Worm (Caenorhabditis elegans): ENCODE measurements around the gene srt-33.

srt-33 gene

ce11 chrV:14296499-14296898 lies 16.8 kb upstream of the srt-33 start, which contains the start of gene F14D7.3:
F14D7.3 (plus strand) TSS chrV:14296799.
- TF ChIP-seq sma-9 (GFP tag; optimal IDR thresholded peaks at IDR 0.05) (no peak), sma-9 (tag; optimal IDR thresholded peaks at IDR 0.05) (no peak), mab-5 (tag; optimal IDR thresholded peaks at IDR 0.05) (no peak), lin-11 (tag; optimal IDR thresholded peaks at IDR 0.05) (no peak), fos-1 (tag; optimal IDR thresholded peaks at IDR 0.05) (no peak), nhr-12 (tag; optimal IDR thresholded peaks at IDR 0.05) (no peak), skn-1 (tag; optimal IDR thresholded peaks at IDR 0.05) (no peak), F13H6.1 (tag; optimal IDR thresholded peaks at IDR 0.05) (no peak), sma-3 (GFP tag; optimal IDR thresholded peaks at IDR 0.05) (no peak), Y55F3AM.14 (GFP tag; optimal IDR thresholded peaks at IDR 0.05) (no peak), crh-2 (tag; optimal IDR thresholded peaks at IDR 0.05) (no peak), aly-2 (tag; optimal IDR thresholded peaks at IDR 0.05) (no peak), mbf-1 (tag; optimal IDR thresholded peaks at IDR 0.05) (no peak), dmd-4 (tag; optimal IDR thresholded peaks at IDR 0.05) (no peak), alr-1 (tag; optimal IDR thresholded peaks at IDR 0.05) (no peak), ztf-1 (GFP tag; conservative IDR thresholded peaks at IDR 0.05) (no peak), nhr-77 (tag; optimal IDR thresholded peaks at IDR 0.05) (no peak)

ce11 chrV:14294396-14294795 lies 14.7 kb upstream of the srt-33 start, which contains the start of gene F14D7.9:
F14D7.9 (plus strand) TSS chrV:14294696.
- TF ChIP-seq gmeb-1 (tag; optimal IDR thresholded peaks at IDR 0.05): no peak
- TF ChIP-seq nhr-21 (tag; optimal IDR thresholded peaks at IDR 0.05): no peak
- no peak for TF ChIP-seq elt-1 (tag; optimal IDR thresholded peaks at IDR 0.05)
- TF ChIP-seq sem-4 (tag; optimal IDR thresholded peaks at IDR 0.05): no peak
- no peak for TF ChIP-seq alr-1 (tag; optimal IDR thresholded peaks at IDR 0.05)
- no peak for TF ChIP-seq nhr-23 (tag; optimal IDR thresholded peaks at IDR 0.05)
- TF ChIP-seq elt-3 (tag; optimal IDR thresholded peaks at IDR 0.05): no peak
- no peak for TF ChIP-seq ztf-1 (GFP tag; conservative IDR thresholded peaks at IDR 0.05)
- no peak for TF ChIP-seq skn-1 (tag; optimal IDR thresholded peaks at IDR 0.05)
- TF ChIP-seq lsy-2 (tag; optimal IDR thresholded peaks at IDR 0.05): no peak
- no peak for TF ChIP-seq nhr-77 (tag; optimal IDR thresholded peaks at IDR 0.05)
- TF ChIP-seq nhr-25 (tag; optimal IDR thresholded peaks at IDR 0.05): no peak
- no peak for TF ChIP-seq C34F6.9 (tag; optimal IDR thresholded peaks at IDR 0.05)
- TF ChIP-seq ztf-4 (tag; optimal IDR thresholded peaks at IDR 0.05): no peak
- TF ChIP-seq ZK546.5 (tag; optimal IDR thresholded peaks at IDR 0.05): no peak

ce11 chrV:14293667-14294194 lies 14.1 kb upstream of the srt-33 start, which contains the start of gene F14D7.2:
F14D7.2 (minus strand) TSS chrV:14293717.
- no peak for TF ChIP-seq nhr-77 (tag; optimal IDR thresholded peaks at IDR 0.05)
- TF ChIP-seq ztf-1 (GFP tag; conservative IDR thresholded peaks at IDR 0.05): no peak
- no peak for TF ChIP-seq zag-1 (tag; optimal IDR thresholded peaks at IDR 0.05)
- no peak for TF ChIP-seq nhr-25 (tag; optimal IDR thresholded peaks at IDR 0.05)
- TF ChIP-seq gmeb-1 (tag; optimal IDR thresholded peaks at IDR 0.05): no peak
- no peak for TF ChIP-seq aly-2 (tag; optimal IDR thresholded peaks at IDR 0.05)

- TF ChIP-seq alr-1 (tag; optimal IDR thresholded peaks at IDR 0.05) (no peak), gmeb-1 (tag; optimal IDR thresholded peaks at IDR 0.05) (no peak), skn-1 (tag; optimal IDR thresholded peaks at IDR 0.05) (no peak), ceh-16 (tag; optimal IDR thresholded peaks at IDR 0.05) (no peak), nhr-12 (tag; optimal IDR thresholded peaks at IDR 0.05) (no peak), elt-1 (tag; optimal IDR thresholded peaks at IDR 0.05) (no peak), elt-3 (tag; optimal IDR thresholded peaks at IDR 0.05) (no peak), nhr-129 (tag; optimal IDR thresholded peaks at IDR 0.05) (no peak), unc-62 (GFP tag; optimal IDR thresholded peaks at IDR 0.05) (no peak), egl-27 (tag; optimal IDR thresholded peaks at IDR 0.05) (no peak), nhr-23 (tag; optimal IDR thresholded peaks at IDR 0.05) (no peak), sma-3 (GFP tag; optimal IDR thresholded peaks at IDR 0.05) (no peak), ceh-82 (tag; optimal IDR thresholded peaks at IDR 0.05) (no peak), ztf-11 (tag; optimal IDR thresholded peaks at IDR 0.05) (no peak), ztf-4 (tag; optimal IDR thresholded peaks at IDR 0.05) (no peak), lsy-2 (tag; optimal IDR thresholded peaks at IDR 0.05) (no peak)
Observed at ce11 chrV:14290636-14291035, 11.0 kb upstream of the srt-33 start, which contains the start of gene F14D7.18. F14D7.18 (minus strand) TSS chrV:14290736.

- TF ChIP-seq nhr-21 (tag; optimal IDR thresholded peaks at IDR 0.05) (no peak), ztf-11 (tag; optimal IDR thresholded peaks at IDR 0.05) (no peak), unc-62 (GFP tag; optimal IDR thresholded peaks at IDR 0.05) (no peak), C34F6.9 (tag; optimal IDR thresholded peaks at IDR 0.05) (no peak), dmd-4 (tag; optimal IDR thresholded peaks at IDR 0.05) (no peak), F13H6.1 (tag; optimal IDR thresholded peaks at IDR 0.05) (no peak), alr-1 (tag; optimal IDR thresholded peaks at IDR 0.05) (no peak), gmeb-1 (tag; optimal IDR thresholded peaks at IDR 0.05) (no peak), lin-11 (tag; optimal IDR thresholded peaks at IDR 0.05) (no peak), peb-1 (tag; optimal IDR thresholded peaks at IDR 0.05) (no peak), sma-3 (GFP tag; optimal IDR thresholded peaks at IDR 0.05) (no peak), ZK546.5 (tag; optimal IDR thresholded peaks at IDR 0.05) (no peak), unc-55 (GFP tag; optimal IDR thresholded peaks at IDR 0.05) (no peak), elt-3 (tag; optimal IDR thresholded peaks at IDR 0.05) (no peak), nhr-25 (tag; optimal IDR thresholded peaks at IDR 0.05) (no peak), sma-9 (GFP tag; optimal IDR thresholded peaks at IDR 0.05) (no peak), sma-9 (tag; optimal IDR thresholded peaks at IDR 0.05) (no peak)
Observed at ce11 chrV:14289363-14289762, 9.7 kb upstream of the srt-33 start, which contains the start of gene F14D7.1. F14D7.1 (minus strand) TSS chrV:14289463.

Data from whole organism, L2 larva.